Worm (Caenorhabditis elegans): ENCODE data around the gene rfp-1.

rfp-1 gene

DNA sequence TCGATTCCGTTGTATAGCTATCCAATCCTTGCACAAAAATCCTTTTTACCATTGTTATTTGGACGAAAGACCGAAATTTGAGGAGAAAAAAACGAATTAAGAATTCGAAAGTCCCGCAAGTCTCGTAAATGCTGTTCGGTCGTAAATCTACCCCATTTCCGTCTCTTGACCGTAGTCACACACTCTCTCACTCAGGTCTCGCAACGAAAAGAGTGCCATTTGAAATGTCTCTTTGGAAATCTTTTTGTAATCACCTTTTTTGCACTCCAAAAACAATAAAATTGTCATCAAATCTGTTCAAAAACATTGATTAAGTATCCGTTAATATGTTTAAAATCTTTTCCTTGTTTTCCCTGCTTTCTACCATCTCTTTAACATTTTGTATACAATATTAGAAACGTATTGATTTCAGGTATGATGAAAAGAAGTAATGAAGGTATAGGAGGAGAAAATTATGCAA, at the start of gene rfp-1, which contains the start of gene R05D3.8:
Gene rfp-1, plus strand, starts transcription at position 410 of the 460 bp plus-strand sequence.
Gene R05D3.8, minus strand, starts transcription at position 115 of the 460 bp plus-strand sequence.
- TF ChIP-seq klf-2 (GFP tag; conservative IDR thresholded peaks at IDR 0.05) (no peak), cog-1 (tag; optimal IDR thresholded peaks at IDR 0.05) (peak; percentile 9)

DNA sequence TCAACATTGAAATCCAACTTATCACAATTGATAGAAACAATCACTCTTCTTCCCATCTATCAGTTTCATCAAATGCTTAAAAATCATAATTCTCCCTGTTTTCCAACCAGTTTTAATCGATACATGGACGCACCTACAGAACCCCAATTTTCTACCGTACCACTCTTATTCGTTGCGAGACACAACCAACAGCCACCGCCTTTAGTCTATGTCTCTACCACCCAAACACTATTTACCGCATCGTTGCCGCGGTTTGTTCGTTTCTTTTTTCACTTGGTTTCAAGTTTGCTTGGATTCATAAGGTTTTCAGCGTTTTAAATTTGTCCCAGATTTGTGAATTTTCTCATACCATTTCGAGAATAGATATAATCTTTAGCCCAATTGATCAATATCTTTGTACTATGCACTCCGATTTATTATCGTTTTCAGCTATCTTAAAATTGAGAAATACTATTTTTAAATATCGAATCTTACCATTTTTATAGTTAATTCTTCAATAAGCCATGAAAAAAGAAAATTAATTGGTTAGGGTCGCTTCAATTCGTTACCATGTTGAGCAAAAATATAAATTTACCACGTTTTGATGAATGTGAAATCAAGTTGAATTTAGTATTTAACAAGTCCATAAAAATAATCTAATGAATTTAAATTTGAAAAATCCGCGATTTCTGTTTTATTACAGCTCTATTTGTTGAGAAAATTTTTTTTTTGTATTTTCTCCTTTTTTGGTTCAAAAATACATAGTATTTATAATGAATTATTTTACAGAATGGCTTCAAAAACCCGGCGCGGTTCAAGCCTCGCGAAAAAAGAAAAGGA, 48.0 kb upstream of the rfp-1 start, which contains the start of gene F10E9.3:
Gene F10E9.3, plus strand, starts transcription at position 769 of the 819 bp plus-strand sequence.
- TF ChIP-seq flt-1 (GFP tag; IDR thresholded peaks at IDR 0.05) (no peak), ref-1 (GFP tag; conservative IDR thresholded peaks at IDR 0.05) (no peak), klf-2 (GFP tag; conservative IDR thresholded peaks at IDR 0.05) (no peak), tab-1 (GFP tag; IDR thresholded peaks at IDR 0.05) (no peak), T22C8.4 (GFP tag; IDR thresholded peaks at IDR 0.05) (no peak), ztf-29 (GFP tag; IDR thresholded peaks at IDR 0.05) (no peak), cog-1 (tag; optimal IDR thresholded peaks at IDR 0.05) (no peak)

DNA sequence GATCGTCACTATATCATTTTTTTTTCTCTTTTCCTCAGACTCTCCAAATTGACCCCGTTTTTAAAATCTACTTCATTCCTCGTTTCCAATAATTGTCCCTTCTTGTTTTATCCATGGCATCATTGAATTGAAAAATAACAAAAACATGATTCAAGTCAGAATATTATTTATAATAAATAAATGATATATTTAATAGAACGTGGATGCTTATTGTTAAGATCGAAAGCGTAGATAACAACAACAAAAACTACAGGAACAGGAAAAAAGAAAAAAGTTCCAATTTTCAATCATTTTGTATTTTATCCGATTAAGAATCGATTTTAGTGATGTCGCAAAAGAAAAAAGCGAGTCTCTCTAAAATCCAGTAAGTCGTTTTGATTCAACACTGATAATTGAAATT, 46.0 kb upstream of the rfp-1 start, which contains the start of gene F10E9.2:
Gene F10E9.2, plus strand, starts transcription at position 301 of the 400 bp plus-strand sequence.
- TF ChIP-seq ztf-29 (GFP tag; IDR thresholded peaks at IDR 0.05) (no peak), cog-1 (tag; optimal IDR thresholded peaks at IDR 0.05) (no peak), T22C8.4 (GFP tag; IDR thresholded peaks at IDR 0.05) (no peak), ref-1 (GFP tag; conservative IDR thresholded peaks at IDR 0.05) (no peak), flt-1 (GFP tag; IDR thresholded peaks at IDR 0.05) (no peak), klf-2 (GFP tag; conservative IDR thresholded peaks at IDR 0.05) (no peak), med-1 (GFP tag; optimal IDR thresholded peaks at IDR 0.05; ENCODE audit: insufficient read depth) (no peak), ztf-23 (GFP tag; IDR thresholded peaks at IDR 0.05) (no peak), tab-1 (GFP tag; IDR thresholded peaks at IDR 0.05) (no peak)

DNA sequence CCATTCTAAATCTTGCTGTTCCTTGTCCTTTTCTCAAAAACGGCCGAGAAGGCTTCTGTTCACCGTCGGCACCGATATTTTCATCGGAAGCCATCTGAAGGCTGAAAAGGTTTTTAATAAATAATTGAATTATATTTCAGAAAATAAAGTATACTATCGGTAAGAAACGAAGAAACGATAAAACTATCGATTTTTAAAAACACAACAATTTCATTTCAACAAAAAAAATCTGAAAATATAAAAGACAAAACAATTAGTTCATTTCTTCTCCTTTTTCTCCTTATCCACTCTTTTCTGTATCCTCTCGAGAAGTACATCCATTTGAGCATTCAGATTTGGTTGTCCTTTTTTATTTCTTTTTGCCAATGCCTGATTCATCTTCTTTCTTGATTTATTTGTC, 39.9 kb upstream of the rfp-1 start, which contains the start of gene sas-4:
Gene sas-4, minus strand, starts transcription at position 101 of the 400 bp plus-strand sequence.
- TF ChIP-seq T22C8.4 (GFP tag; IDR thresholded peaks at IDR 0.05), result no peak
- no peak for TF ChIP-seq ztf-23 (GFP tag; IDR thresholded peaks at IDR 0.05)
- TF ChIP-seq ztf-29 (GFP tag; IDR thresholded peaks at IDR 0.05), result no peak
- TF ChIP-seq tab-1 (GFP tag; IDR thresholded peaks at IDR 0.05), result no peak
- no peak for TF ChIP-seq cog-1 (tag; optimal IDR thresholded peaks at IDR 0.05)
- TF ChIP-seq med-1 (GFP tag; optimal IDR thresholded peaks at IDR 0.05; ENCODE audit: insufficient read depth), result no peak
- no peak for TF ChIP-seq flt-1 (GFP tag; IDR thresholded peaks at IDR 0.05)
- no peak for TF ChIP-seq ref-1 (GFP tag; conservative IDR thresholded peaks at IDR 0.05)
- no peak for TF ChIP-seq klf-2 (GFP tag; conservative IDR thresholded peaks at IDR 0.05)

DNA sequence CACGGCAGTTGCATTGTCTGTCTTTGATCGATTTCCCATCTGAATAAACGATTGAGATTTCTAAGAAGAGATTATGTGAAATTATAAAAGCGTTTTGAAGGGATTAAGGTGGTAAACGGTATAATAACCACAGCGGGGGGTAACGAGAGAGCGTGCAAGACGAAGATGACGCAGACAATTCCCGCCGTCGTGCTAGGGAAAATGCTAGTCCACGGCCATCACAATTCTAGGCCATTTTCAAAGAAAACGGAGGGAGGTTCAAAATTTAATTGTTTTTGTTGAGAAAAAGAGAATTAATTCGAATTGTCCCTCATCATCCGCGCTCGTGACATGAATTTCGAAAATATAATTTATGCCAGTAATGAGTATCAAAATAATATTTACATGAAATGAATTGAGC, 39.3 kb upstream of the rfp-1 start, which contains the start of gene F10E9.11:
Gene F10E9.11, minus strand, starts transcription at position 161 of the 400 bp plus-strand sequence.
- TF ChIP-seq flt-1 (GFP tag; IDR thresholded peaks at IDR 0.05), result peak; percentile 81
- no peak for TF ChIP-seq T22C8.4 (GFP tag; IDR thresholded peaks at IDR 0.05)
- peak; percentile 63 for TF ChIP-seq cog-1 (tag; optimal IDR thresholded peaks at IDR 0.05)
- TF ChIP-seq klf-2 (GFP tag; conservative IDR thresholded peaks at IDR 0.05), result peak; percentile 62; the same call in 1 of the 2 replicates
- peak; percentile 79; the same call in 1 of the 2 replicates for TF ChIP-seq ztf-23 (GFP tag; IDR thresholded peaks at IDR 0.05)

- TF ChIP-seq klf-2 (GFP tag; conservative IDR thresholded peaks at IDR 0.05), result no peak
- TF ChIP-seq ztf-23 (GFP tag; IDR thresholded peaks at IDR 0.05), result no peak
- no peak for TF ChIP-seq med-1 (GFP tag; optimal IDR thresholded peaks at IDR 0.05; ENCODE audit: insufficient read depth)
- no peak for TF ChIP-seq ref-1 (GFP tag; conservative IDR thresholded peaks at IDR 0.05)
- no peak for TF ChIP-seq cog-1 (tag; optimal IDR thresholded peaks at IDR 0.05)
- no peak for TF ChIP-seq ztf-29 (GFP tag; IDR thresholded peaks at IDR 0.05)
- no peak for TF ChIP-seq T22C8.4 (GFP tag; IDR thresholded peaks at IDR 0.05)
- no peak for TF ChIP-seq flt-1 (GFP tag; IDR thresholded peaks at IDR 0.05)
- no peak for TF ChIP-seq tab-1 (GFP tag; IDR thresholded peaks at IDR 0.05)
These were observed 38.2 kb upstream of the rfp-1 start, which contains the start of gene F10E9.10 for ce11 chrIII:8320183-8320582. F10E9.10 (minus strand) TSS chrIII:8320283.

DNA sequence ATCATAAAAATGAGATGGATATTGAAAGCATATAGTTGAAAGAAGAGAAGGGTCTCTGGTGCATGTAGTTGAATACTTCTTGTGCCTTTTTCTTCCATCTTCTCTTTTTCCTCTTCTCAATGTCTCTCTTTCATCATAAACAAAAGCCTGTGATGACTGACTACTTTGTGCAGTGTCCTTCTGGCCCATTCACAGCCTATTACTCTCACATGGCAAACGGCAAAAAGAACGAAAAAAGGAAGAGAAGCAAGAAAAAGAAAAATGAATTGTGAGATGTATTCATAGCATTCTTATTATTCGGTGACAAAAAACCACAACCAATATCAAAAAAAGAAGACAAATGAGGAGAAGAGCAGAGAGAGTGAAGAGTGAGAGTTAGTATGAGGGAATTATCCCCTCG, 37.2 kb upstream of the rfp-1 start:
- TF ChIP-seq klf-2 (GFP tag; conservative IDR thresholded peaks at IDR 0.05) (no peak), ztf-23 (GFP tag; IDR thresholded peaks at IDR 0.05) (no peak), med-1 (GFP tag; optimal IDR thresholded peaks at IDR 0.05; ENCODE audit: insufficient read depth) (no peak), ztf-29 (GFP tag; IDR thresholded peaks at IDR 0.05) (no peak), ref-1 (GFP tag; conservative IDR thresholded peaks at IDR 0.05) (no peak), flt-1 (GFP tag; IDR thresholded peaks at IDR 0.05) (no peak), cog-1 (tag; optimal IDR thresholded peaks at IDR 0.05) (no peak), T22C8.4 (GFP tag; IDR thresholded peaks at IDR 0.05) (no peak), tab-1 (GFP tag; IDR thresholded peaks at IDR 0.05) (no peak)

ce11 chrIII:8322645-8323213, 35.7 kb upstream of the rfp-1 start, which contains the start of gene F10E9.1:
F10E9.1 (plus strand) TSS chrIII:8323163.
- TF ChIP-seq ztf-29 (GFP tag; IDR thresholded peaks at IDR 0.05) (no peak), T22C8.4 (GFP tag; IDR thresholded peaks at IDR 0.05) (no peak), flt-1 (GFP tag; IDR thresholded peaks at IDR 0.05) (no peak), klf-2 (GFP tag; conservative IDR thresholded peaks at IDR 0.05) (no peak), cog-1 (tag; optimal IDR thresholded peaks at IDR 0.05) (no peak), ztf-23 (GFP tag; IDR thresholded peaks at IDR 0.05) (no peak), tab-1 (GFP tag; IDR thresholded peaks at IDR 0.05) (no peak), med-1 (GFP tag; optimal IDR thresholded peaks at IDR 0.05; ENCODE audit: insufficient read depth) (no peak), ref-1 (GFP tag; conservative IDR thresholded peaks at IDR 0.05) (no peak)

DNA sequence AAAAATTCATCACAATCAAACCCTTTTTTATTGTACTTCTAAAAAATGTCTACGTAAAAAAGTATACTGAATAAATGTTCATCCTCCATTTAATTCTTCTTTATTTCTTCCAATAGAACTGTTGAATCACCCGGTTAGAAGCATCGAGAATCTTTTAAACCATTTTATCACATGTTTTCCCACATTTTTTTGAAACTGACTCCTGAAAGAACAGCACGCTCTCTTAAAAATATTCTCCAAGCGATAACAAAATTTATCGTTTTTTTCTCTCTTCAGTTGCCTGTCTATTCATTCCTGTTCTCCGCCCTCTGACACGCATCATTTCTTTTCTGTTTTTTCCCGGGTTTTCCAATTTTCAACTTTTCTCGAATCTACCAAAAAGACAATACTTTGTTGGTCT, 34.0 kb upstream of the rfp-1 start, which contains the start of gene F10E9.12:
Gene F10E9.12, plus strand, starts transcription at position 131 of the 400 bp plus-strand sequence.
- TF ChIP-seq flt-1 (GFP tag; IDR thresholded peaks at IDR 0.05), result no peak
- TF ChIP-seq med-1 (GFP tag; optimal IDR thresholded peaks at IDR 0.05; ENCODE audit: insufficient read depth), result no peak
- TF ChIP-seq tab-1 (GFP tag; IDR thresholded peaks at IDR 0.05), result no peak
- TF ChIP-seq T22C8.4 (GFP tag; IDR thresholded peaks at IDR 0.05), result no peak
- TF ChIP-seq ref-1 (GFP tag; conservative IDR thresholded peaks at IDR 0.05), result no peak
- no peak for TF ChIP-seq klf-2 (GFP tag; conservative IDR thresholded peaks at IDR 0.05)
- no peak for TF ChIP-seq ztf-23 (GFP tag; IDR thresholded peaks at IDR 0.05)
